Fruit fly (Drosophila melanogaster): Measurements from ENCODE around the gene Nmnat.

The Nmnat gene

DNA sequence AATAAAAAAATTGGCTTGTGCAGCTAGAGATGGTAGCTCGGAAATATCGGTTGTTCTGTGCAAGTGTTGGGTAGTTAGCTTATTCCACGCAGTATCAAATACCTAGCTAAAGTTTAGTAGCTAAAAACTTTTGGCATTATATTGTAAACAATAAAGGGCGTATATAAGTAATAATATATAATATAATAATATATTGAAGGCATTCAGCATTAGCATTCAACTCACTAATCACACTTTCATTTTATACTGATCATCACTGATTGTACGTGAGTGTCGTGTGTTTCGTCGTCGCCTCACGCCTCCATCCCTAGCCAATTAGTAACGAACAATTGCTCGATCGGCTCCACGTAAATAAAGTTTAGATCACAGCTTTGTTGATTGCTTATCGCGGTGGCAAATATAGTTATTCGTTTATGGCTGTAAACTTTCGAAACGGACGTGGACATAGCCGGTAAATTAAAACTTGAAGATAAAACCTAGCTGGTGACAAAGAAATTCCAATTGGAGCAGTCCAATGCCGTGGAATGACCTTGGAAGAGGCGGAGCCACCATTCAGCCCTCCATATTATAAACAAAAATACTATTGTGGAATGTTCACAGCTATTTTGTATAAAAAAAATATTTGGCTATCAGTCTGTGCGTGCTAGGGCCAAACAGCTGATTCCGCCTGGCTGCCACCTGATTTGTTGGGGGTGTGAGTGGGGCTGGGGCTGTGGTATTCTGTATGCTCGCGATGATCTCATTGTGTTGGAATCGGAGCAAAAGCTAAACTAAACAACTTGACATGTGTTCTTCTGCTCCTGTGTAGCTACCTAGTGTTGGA is 27.0 kb upstream of the Nmnat start, which contains the start of the genes PIG-S, sud1 and CG11168 (continued):
- TF ChIP-seq MTF-1 (GFP tag; optimal IDR thresholded peaks at IDR 0.05; ENCODE audit: borderline replicate concordance), result no peak
- TF ChIP-seq tup (GFP tag; optimal IDR thresholded peaks at IDR 0.05), result no peak
- no peak for TF ChIP-seq CG2678 (tag; optimal IDR thresholded peaks at IDR 0.05)
- TF ChIP-seq CG18011 (GFP tag; optimal IDR thresholded peaks at IDR 0.05), result no peak
- peak; percentile 37; the same call in 1 of the 2 replicates for TF ChIP-seq Taf1 (GFP tag; IDR thresholded peaks at IDR 0.05)
- TF ChIP-seq CG18764 (GFP tag; optimal IDR thresholded peaks at IDR 0.05), result peak; percentile 34
- peak; percentile 75 for TF ChIP-seq dysf (GFP tag; IDR thresholded peaks at IDR 0.05)
- no peak for TF ChIP-seq z (GFP tag; IDR thresholded peaks at IDR 0.05)
- TF ChIP-seq pb (GFP tag; optimal IDR thresholded peaks at IDR 0.05), result no peak
- peak; percentile 98 for TF ChIP-seq knrl (GFP tag; IDR thresholded peaks at IDR 0.05; ENCODE audit: partially characterized antibody)
- TF ChIP-seq Ets65A (GFP tag), result peak; percentile 13
- TF ChIP-seq kay (GFP tag; optimal IDR thresholded peaks at IDR 0.05), result no peak
- TF ChIP-seq ERR (GFP tag; optimal IDR thresholded peaks at IDR 0.05), result no peak
- TF ChIP-seq tin (GFP tag; optimal IDR thresholded peaks at IDR 0.05), result peak; percentile 57
- TF ChIP-seq hbn (GFP tag; IDR thresholded peaks at IDR 0.05; ENCODE audit: partially characterized antibody), result peak; percentile 92
- peak; percentile 96 for TF ChIP-seq Scr (GFP tag; IDR thresholded peaks at IDR 0.05; ENCODE audit: partially characterized antibody)
- peak; percentile 29 for TF ChIP-seq Atf3 (GFP tag; optimal IDR thresholded peaks at IDR 0.05)
- peak; percentile 68 for TF ChIP-seq unpg (GFP tag; optimal IDR thresholded peaks at IDR 0.05)
- TF ChIP-seq aop (GFP tag; IDR thresholded peaks at IDR 0.05), result no peak
- TF ChIP-seq HLH3B (GFP tag; IDR thresholded peaks at IDR 0.05), result peak; percentile 49; the same call in 1 of the 2 replicates
- TF ChIP-seq CG4730 (GFP tag; IDR thresholded peaks at IDR 0.05), result peak; percentile 27; the same call in 1 of the 2 replicates
- no peak for TF ChIP-seq CG16863 (GFP tag; optimal IDR thresholded peaks at IDR 0.05)
- no peak for TF ChIP-seq TFAM (GFP tag; optimal IDR thresholded peaks at IDR 0.05)
- peak; percentile 54; the same call in 1 of the 2 replicates for TF ChIP-seq ssp (GFP tag; IDR thresholded peaks at IDR 0.05)
- no peak for TF ChIP-seq Ravus (GFP tag; IDR thresholded peaks at IDR 0.05)
- TF ChIP-seq Camta (GFP tag; optimal IDR thresholded peaks at IDR 0.05), result no peak
- no peak for TF ChIP-seq GATAe (GFP tag; conservative IDR thresholded peaks at IDR 0.05)
- no peak for TF ChIP-seq pan (optimal IDR thresholded peaks at IDR 0.05)
- peak in 1 of 2 experiments; percentile 62 for TF ChIP-seq pan (GFP tag; optimal IDR thresholded peaks at IDR 0.05 in 1 of 2, IDR thresholded peaks at IDR 0.05 in 1 of 2)
- 0 out of 2 replicates have a peak, but pooled peaks have one; percentile 28 for TF ChIP-seq CG32767 (GFP tag; IDR thresholded peaks at IDR 0.05)
- peak; percentile 31; the same call in 1 of the 2 replicates for TF ChIP-seq ro (GFP tag; IDR thresholded peaks at IDR 0.05)
- TF ChIP-seq nau (GFP tag; optimal IDR thresholded peaks at IDR 0.05), result no peak
- TF ChIP-seq nerfin-1 (tag; optimal IDR thresholded peaks at IDR 0.05), result no peak
- TF ChIP-seq Myb (GFP tag; optimal IDR thresholded peaks at IDR 0.05), result no peak
- peak; percentile 32; the same call in 1 of the 3 replicates for TF ChIP-seq CG3726 (GFP tag; IDR thresholded peaks at IDR 0.05)
- peak; percentile 81 for TF ChIP-seq Med (GFP tag)
- TF ChIP-seq gcm (GFP tag; optimal IDR thresholded peaks at IDR 0.05), result no peak
- TF ChIP-seq H15 (GFP tag; IDR thresholded peaks at IDR 0.05), result 0 out of 3 replicates have a peak, but pooled peaks have one; percentile 29
- no peak for TF ChIP-seq CG9876 (GFP tag; optimal IDR thresholded peaks at IDR 0.05)
- no peak for TF ChIP-seq Bdp1 (GFP tag; optimal IDR thresholded peaks at IDR 0.05)
- TF ChIP-seq mam (GFP tag; optimal IDR thresholded peaks at IDR 0.05), result no peak
- TF ChIP-seq CrebB (tag; optimal IDR thresholded peaks at IDR 0.05), result no peak
- TF ChIP-seq BtbVII (GFP tag; optimal IDR thresholded peaks at IDR 0.05), result no peak
- TF ChIP-seq CG34376 (GFP tag; optimal IDR thresholded peaks at IDR 0.05), result peak; percentile 32
- no peak for TF ChIP-seq Mad (GFP tag; optimal IDR thresholded peaks at IDR 0.05)
- TF ChIP-seq Sox102F (GFP tag; optimal IDR thresholded peaks at IDR 0.05), result no peak
- TF ChIP-seq Adf1 (GFP tag; IDR thresholded peaks at IDR 0.05), result peak; percentile 36; the same call in 1 of the 2 replicates
- TF ChIP-seq Doc2 (GFP tag; IDR thresholded peaks at IDR 0.05), result no peak
- TF ChIP-seq Hmx (GFP tag; optimal IDR thresholded peaks at IDR 0.05), result no peak
- no peak for TF ChIP-seq cg (GFP tag; optimal IDR thresholded peaks at IDR 0.05)
